Fruit fly (Drosophila melanogaster): ENCODE measurements around the gene for.

for gene

dm6 chr2L:3640952-3641351 lies 15.8 kb downstream of the for start (continued):
- no peak for TF ChIP-seq CG17829 (tag; optimal IDR thresholded peaks at IDR 0.05)
- TF ChIP-seq zen (tag; optimal IDR thresholded peaks at IDR 0.05) = no peak
- no peak for TF ChIP-seq CG12769 (tag; optimal IDR thresholded peaks at IDR 0.05)
- no peak for TF ChIP-seq CG13894 (tag; optimal IDR thresholded peaks at IDR 0.05)
- TF ChIP-seq inv (GFP tag; IDR thresholded peaks at IDR 0.05; ENCODE audit: partially characterized antibody) = no peak
- TF ChIP-seq CG6791 (GFP tag; IDR thresholded peaks at IDR 0.05; ENCODE audit: partially characterized antibody) = no peak
- peak; percentile 40 for TF ChIP-seq Med (GFP tag)
- peak; percentile 82 for TF ChIP-seq sd (tag; optimal IDR thresholded peaks at IDR 0.05)
- no peak for TF ChIP-seq CG8290 (GFP tag; optimal IDR thresholded peaks at IDR 0.05)
- TF ChIP-seq CG8290 (tag; optimal IDR thresholded peaks at IDR 0.05) = peak in 1 of 2 experiments; percentile 31
- TF ChIP-seq CG8359 (GFP tag; optimal IDR thresholded peaks at IDR 0.05; ENCODE audit: borderline replicate concordance) = no peak
- no peak for TF ChIP-seq nom (GFP tag; optimal IDR thresholded peaks at IDR 0.05)
- no peak for TF ChIP-seq sens-2 (GFP tag; IDR thresholded peaks at IDR 0.05)
- TF ChIP-seq CG10147 (GFP tag; optimal IDR thresholded peaks at IDR 0.05) = no peak
- TF ChIP-seq CG32772 (GFP tag; IDR thresholded peaks at IDR 0.05) = 0 out of 2 replicates have a peak, but pooled peaks have one; percentile 8
- no peak for TF ChIP-seq CG8944 (GFP tag; optimal IDR thresholded peaks at IDR 0.05)
- peak; percentile 22 for TF ChIP-seq sqz (GFP tag; optimal IDR thresholded peaks at IDR 0.05)
- no peak for TF ChIP-seq bcd (GFP tag; optimal IDR thresholded peaks at IDR 0.05)
- no peak for TF ChIP-seq Lim3 (GFP tag; IDR thresholded peaks at IDR 0.05)
- peak; percentile 42 for TF ChIP-seq cwo (GFP tag; optimal IDR thresholded peaks at IDR 0.05)
- peak in 1 of 2 experiments; percentile 24 for TF ChIP-seq Pdp1 (GFP tag; optimal IDR thresholded peaks at IDR 0.05)
- no peak for TF ChIP-seq CG2889 (GFP tag; IDR thresholded peaks at IDR 0.05)
- peak; percentile 6 for TF ChIP-seq lab (GFP tag; optimal IDR thresholded peaks at IDR 0.05)
- TF ChIP-seq maf-S (GFP tag; optimal IDR thresholded peaks at IDR 0.05) = no peak
- TF ChIP-seq disco-r (GFP tag; optimal IDR thresholded peaks at IDR 0.05) = no peak

dm6 chr2L:3639924-3640323 lies 16.8 kb downstream of the for start:
- TF ChIP-seq Mrtf (GFP tag; IDR thresholded peaks at IDR 0.05) = no peak
- peak; percentile 28 for TF ChIP-seq CG6765 (GFP tag; optimal IDR thresholded peaks at IDR 0.05)
- no peak for TF ChIP-seq dysf (GFP tag; IDR thresholded peaks at IDR 0.05)
- TF ChIP-seq gro (GFP tag; optimal IDR thresholded peaks at IDR 0.05) = peak; percentile 14
- TF ChIP-seq Med (GFP tag) = peak; percentile 77
- TF ChIP-seq Adf1 (GFP tag; IDR thresholded peaks at IDR 0.05) = peak; percentile 70
- peak; percentile 76 for TF ChIP-seq ftz-f1 (GFP tag; optimal IDR thresholded peaks at IDR 0.05)
- TF ChIP-seq Nf-YC (tag; optimal IDR thresholded peaks at IDR 0.05) = peak; percentile 12
- TF ChIP-seq ci (GFP tag; IDR thresholded peaks at IDR 0.05) = peak; percentile 22; the same call in 1 of the 3 replicates
- TF ChIP-seq caup (GFP tag; optimal IDR thresholded peaks at IDR 0.05; ENCODE audit: severe bottlenecking) = peak; percentile 26
- peak; percentile 16 for TF ChIP-seq Fer1 (GFP tag; optimal IDR thresholded peaks at IDR 0.05)
- TF ChIP-seq unc-4 (GFP tag; IDR thresholded peaks at IDR 0.05; ENCODE audit: partially characterized antibody) = no peak
- TF ChIP-seq exex (tag; optimal IDR thresholded peaks at IDR 0.05) = peak; percentile 14
- peak; percentile 42; the same call in 1 of the 3 replicates for TF ChIP-seq sr (GFP tag; IDR thresholded peaks at IDR 0.05)
- TF ChIP-seq Oaz (GFP tag; IDR thresholded peaks at IDR 0.05) = no peak
- peak; percentile 35 for TF ChIP-seq CG18599 (GFP tag; optimal IDR thresholded peaks at IDR 0.05)
- no peak for TF ChIP-seq CG17361 (GFP tag; IDR thresholded peaks at IDR 0.05)
- TF ChIP-seq CG34376 (GFP tag; optimal IDR thresholded peaks at IDR 0.05) = peak; percentile 94
- peak; percentile 63 for TF ChIP-seq cg (GFP tag; optimal IDR thresholded peaks at IDR 0.05)
- peak; percentile 29 for TF ChIP-seq sd (tag; optimal IDR thresholded peaks at IDR 0.05)
- no peak for TF ChIP-seq CG18619 (GFP tag; optimal IDR thresholded peaks at IDR 0.05)
- TF ChIP-seq cwo (GFP tag; optimal IDR thresholded peaks at IDR 0.05) = peak; percentile 74
- TF ChIP-seq CG7987 (GFP tag; optimal IDR thresholded peaks at IDR 0.05) = peak; percentile 8
- 0 out of 3 replicates have a peak, but pooled peaks have one; percentile 40 for TF ChIP-seq Dbx (GFP tag; IDR thresholded peaks at IDR 0.05)
- TF ChIP-seq sqz (GFP tag; optimal IDR thresholded peaks at IDR 0.05) = no peak
- no peak for TF ChIP-seq CG33557 (GFP tag; optimal IDR thresholded peaks at IDR 0.05)
- peak in 1 of 2 experiments; percentile 73 for TF ChIP-seq Pdp1 (GFP tag; optimal IDR thresholded peaks at IDR 0.05)
- TF ChIP-seq CG6791 (GFP tag; IDR thresholded peaks at IDR 0.05; ENCODE audit: partially characterized antibody) = no peak
- TF ChIP-seq CG8290 (GFP tag; optimal IDR thresholded peaks at IDR 0.05) = no peak
- peak in 1 of 2 experiments; percentile 29 for TF ChIP-seq CG8290 (tag; optimal IDR thresholded peaks at IDR 0.05)
- TF ChIP-seq CG12769 (tag; optimal IDR thresholded peaks at IDR 0.05) = peak; percentile 79
- TF ChIP-seq CG11723 (GFP tag; optimal IDR thresholded peaks at IDR 0.05) = no peak
